Worm (Caenorhabditis elegans) whole organism, L2 larva: Measurements from ENCODE around the gene T28H10.1.

Source experiments
- F13H6.1 ChIP-seq: sonication (generic microtip); optimal IDR thresholded peaks from 2 replicates; lab custom pipeline; 2016; ENCODE audit warnings: missing genetic modification characterization, missing compliant biosample characterization
- aly-2 ChIP-seq: fragments of 150-350 bp; optimal IDR thresholded peaks from 2 replicates; lab custom pipeline; 2014; ENCODE audit warnings: missing biosample characterization, missing genetic modification characterization
- ceh-16 ChIP-seq: fragments of 150-350 bp; optimal IDR thresholded peaks from 2 replicates; lab custom pipeline; 2014; ENCODE audit warnings: missing biosample characterization, missing genetic modification characterization
- lin-11 ChIP-seq: fragments of 150-350 bp; sonication (generic microtip); optimal IDR thresholded peaks from 2 replicates; lab custom pipeline; 2014; ENCODE audit warnings: missing biosample characterization, missing genetic modification characterization, inconsistent platforms, mixed read lengths
- lin-39 ChIP-seq: fragments of 150-350 bp; optimal IDR thresholded peaks from 2 replicates; lab custom pipeline; 2014; ENCODE audit warnings: missing biosample characterization, missing genetic modification reagents, missing genetic modification characterization
- mdl-1 ChIP-seq, 2 experiments: fragments of 150-350 bp in 1 of 2; sonication (generic microtip) in 1 of 2; optimal IDR thresholded peaks; 2 replicates each; lab custom pipeline; 2017; ENCODE audit warnings: missing biosample characterization in 2 of 2, missing genetic modification characterization in 2 of 2
- nhr-129 ChIP-seq: fragments of 150-350 bp; optimal IDR thresholded peaks from 2 replicates; lab custom pipeline; 2014; ENCODE audit warnings: missing biosample characterization, missing genetic modification characterization
- nhr-23 ChIP-seq: fragments of 150-350 bp; optimal IDR thresholded peaks from 2 replicates; lab custom pipeline; 2014; ENCODE audit warnings: missing biosample characterization, missing genetic modification reagents, missing genetic modification characterization
- nhr-6 ChIP-seq: fragments of 150-350 bp; optimal IDR thresholded peaks from 2 replicates; lab custom pipeline; 2014; ENCODE audit warnings: missing biosample characterization, missing genetic modification characterization
- skn-1 ChIP-seq: sonication (generic microtip); optimal IDR thresholded peaks from 2 replicates; lab custom pipeline; 2017; ENCODE audit warnings: missing biosample characterization, missing genetic modification characterization
- snpc-4 ChIP-seq: fragments of 150-350 bp; optimal IDR thresholded peaks from 2 replicates; lab custom pipeline; 2014; ENCODE audit warnings: missing biosample characterization, missing genetic modification characterization
- zag-1 ChIP-seq: fragments of 150-350 bp; optimal IDR thresholded peaks from 2 replicates; lab custom pipeline; 2014; ENCODE audit warnings: missing biosample characterization, missing genetic modification characterization

DNA sequence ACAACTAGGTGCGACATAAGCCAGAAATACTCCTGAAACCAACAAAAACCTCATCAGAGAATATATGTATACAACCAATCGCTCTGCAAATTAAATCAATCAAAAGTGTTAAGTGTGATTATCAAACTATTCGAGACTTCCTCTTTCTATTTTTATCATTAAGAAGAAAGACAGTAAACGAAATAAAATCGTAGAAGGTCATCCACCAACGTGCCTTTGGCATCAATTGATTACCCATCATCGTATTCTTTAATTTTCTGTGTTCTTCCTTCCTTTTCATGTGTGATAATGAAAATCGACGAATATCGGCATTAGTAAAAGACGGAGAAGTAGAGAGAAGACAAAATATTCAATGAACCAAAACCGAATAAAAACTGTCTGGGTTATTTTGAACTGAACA, 8.4 kb downstream of the T28H10.1 start:
- no peak for TF ChIP-seq mdl-1 (tag; optimal IDR thresholded peaks at IDR 0.05; lab: Kevin White, UChicago)
- no peak for TF ChIP-seq ceh-16 (tag; lab: Kevin White, UChicago)
- TF ChIP-seq aly-2 (tag; lab: Kevin White, UChicago) = no peak
- TF ChIP-seq F13H6.1 (tag; lab: Kevin White, UChicago) = no peak
- TF ChIP-seq snpc-4 (tag; lab: Kevin White, UChicago) = no peak
- TF ChIP-seq nhr-23 (tag; lab: Kevin White, UChicago) = no peak
- no peak for TF ChIP-seq zag-1
- no peak for TF ChIP-seq lin-11
- TF ChIP-seq skn-1 (tag; lab: Kevin White, UChicago) = no peak
- no peak for TF ChIP-seq lin-39 (tag; lab: Kevin White, UChicago)
- no peak for TF ChIP-seq nhr-129
- TF ChIP-seq nhr-6 (tag; lab: Kevin White, UChicago) = no peak
